Worm (Caenorhabditis elegans): ENCODE results near the gene fbxb-49.

fbxb-49 gene

ce11 chrII:1616382-1616781, 48.1 kb downstream of the fbxb-49 start, which contains the start of gene fbxa-165:
Gene fbxa-165, minus strand, starts transcription at chrII:1616482.
- TF ChIP-seq ceh-19 (GFP tag; optimal IDR thresholded peaks at IDR 0.05) (no peak), ceh-31 (tag; optimal IDR thresholded peaks at IDR 0.05) (no peak), ztf-16 (tag; optimal IDR thresholded peaks at IDR 0.05) (no peak), ceh-22 (tag; optimal IDR thresholded peaks at IDR 0.05) (no peak), unc-3 (GFP tag; conservative IDR thresholded peaks at IDR 0.05) (no peak), unc-3 (tag; optimal IDR thresholded peaks at IDR 0.05) (no peak), nhr-232 (tag; optimal IDR thresholded peaks at IDR 0.05) (no peak), lim-6 (tag; optimal IDR thresholded peaks at IDR 0.05) (no peak)

DNA sequence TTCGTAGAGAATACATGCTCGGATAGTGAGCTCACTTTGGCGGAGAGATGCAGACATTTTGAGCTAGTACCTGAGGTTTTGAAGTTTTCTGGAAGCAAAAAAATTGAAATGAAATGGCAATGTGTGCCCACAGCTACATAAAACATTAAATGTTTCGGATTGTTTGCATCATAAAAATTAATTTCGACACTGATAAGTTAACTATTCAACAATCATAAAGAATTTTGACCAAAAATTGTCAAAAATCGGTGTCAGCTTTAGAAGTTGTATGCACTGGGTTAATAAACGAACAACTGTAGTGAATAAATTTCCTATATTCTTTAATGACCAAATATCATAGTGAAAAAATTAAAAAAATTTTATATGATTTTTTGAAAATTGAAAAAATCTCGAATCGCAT, 50.6 kb downstream of the fbxb-49 start, which contains the start of gene fbxa-166:
TSS of gene fbxa-166 (minus strand) at position 101 of the 400 bp plus-strand sequence.
- TF ChIP-seq eyg-1 (tag; optimal IDR thresholded peaks at IDR 0.05) = no peak
- TF ChIP-seq unc-3 (GFP tag; conservative IDR thresholded peaks at IDR 0.05) = no peak
- TF ChIP-seq unc-3 (tag; optimal IDR thresholded peaks at IDR 0.05) = no peak
- TF ChIP-seq nhr-232 (tag; optimal IDR thresholded peaks at IDR 0.05) = no peak
- no peak for TF ChIP-seq unc-86 (tag; optimal IDR thresholded peaks at IDR 0.05)
- no peak for TF ChIP-seq sdc-2 (tag; optimal IDR thresholded peaks at IDR 0.05)
- no peak for TF ChIP-seq pros-1 (tag; optimal IDR thresholded peaks at IDR 0.05)
- TF ChIP-seq sox-2 (GFP tag; IDR thresholded peaks at IDR 0.05) = no peak
- TF ChIP-seq lin-11 (tag; optimal IDR thresholded peaks at IDR 0.05) = no peak
- TF ChIP-seq T23F11.4 (GFP tag; optimal IDR thresholded peaks at IDR 0.05) = no peak
- no peak for TF ChIP-seq fkh-6 (tag; optimal IDR thresholded peaks at IDR 0.05)
- TF ChIP-seq ceh-34 (tag; optimal IDR thresholded peaks at IDR 0.05) = no peak
- TF ChIP-seq unc-42 (tag; optimal IDR thresholded peaks at IDR 0.05) = no peak
- TF ChIP-seq hlh-6 (tag; optimal IDR thresholded peaks at IDR 0.05) = no peak
